Worm (Caenorhabditis elegans): ENCODE data around the gene cest-5.1.

- no peak for TF ChIP-seq mab-5 (tag; optimal IDR thresholded peaks at IDR 0.05)
- no peak for TF ChIP-seq snpc-4 (tag; optimal IDR thresholded peaks at IDR 0.05)
- TF ChIP-seq gmeb-1 (tag; optimal IDR thresholded peaks at IDR 0.05): no peak
- no peak for TF ChIP-seq egl-27 (tag; optimal IDR thresholded peaks at IDR 0.05)
- TF ChIP-seq zag-1 (tag; optimal IDR thresholded peaks at IDR 0.05): no peak
Measured at ce11 chrIV:6613296-6613695, 18.3 kb downstream of the cest-5.1 start, which contains the start of gene drh-1.
